Fruit fly (Drosophila melanogaster): ENCODE results near the gene Ntf-2.

- TF ChIP-seq CG8159 (tag; optimal IDR thresholded peaks at IDR 0.05) (peak; percentile 54), D1 (tag; optimal IDR thresholded peaks at IDR 0.05) (no peak)
These were observed 24.7 kb upstream of the Ntf-2 start for dm6 chrX:21010541-21010940.

All from whole organism, pupa.